Fruit fly (Drosophila melanogaster): ENCODE data around the gene CG7135.

- TF ChIP-seq EcR (GFP tag; optimal IDR thresholded peaks at IDR 0.05) (no peak), CG8478 (optimal IDR thresholded peaks at IDR 0.05) (no peak), Dll (optimal IDR thresholded peaks at IDR 0.05) (no peak), psq (optimal IDR thresholded peaks at IDR 0.05) (no peak), usp (GFP tag; optimal IDR thresholded peaks at IDR 0.05) (no peak), pan (optimal IDR thresholded peaks at IDR 0.05) (no peak)
Observed at dm6 chrX:18063144-18063772, 40.2 kb upstream of the CG7135 start, which contains the start of gene Sh.

Measured in whole organism.